Worm (Caenorhabditis elegans) whole organism, L2 larva: ENCODE results near the gene josd-1.

ENCODE experiments used
- R02D3.7 ChIP-seq: fragments of 150-350 bp; optimal IDR thresholded peaks from 2 replicates; lab custom pipeline; 2014; ENCODE audit warnings: missing biosample characterization, missing genetic modification characterization
- blmp-1 ChIP-seq: sonication (generic microtip); optimal IDR thresholded peaks from 2 replicates; lab custom pipeline; 2017; ENCODE audit warnings: missing genetic modification characterization, mild to moderate bottlenecking, missing compliant biosample characterization, antibody characterized with exemption, moderate library complexity; ENCODE audit not compliant: insufficient read depth
- ceh-82 ChIP-seq: fragments of 150-350 bp; optimal IDR thresholded peaks from 2 replicates; lab custom pipeline; 2014; ENCODE audit warnings: missing biosample characterization, missing genetic modification characterization
- fos-1 ChIP-seq: fragments of 150-350 bp; optimal IDR thresholded peaks from 2 replicates; lab custom pipeline; 2014; ENCODE audit warnings: missing biosample characterization, missing genetic modification characterization
- mab-5 ChIP-seq: fragments of 150-350 bp; optimal IDR thresholded peaks from 2 replicates; lab custom pipeline; 2014; ENCODE audit warnings: missing biosample characterization, missing genetic modification characterization
- mdl-1 ChIP-seq, 2 experiments: fragments of 150-350 bp in 1 of 2; sonication (generic microtip) in 1 of 2; optimal IDR thresholded peaks; 2 replicates each; lab custom pipeline; 2017; ENCODE audit warnings: missing biosample characterization in 2 of 2, missing genetic modification characterization in 2 of 2
- nhr-12 ChIP-seq: fragments of 150-350 bp; optimal IDR thresholded peaks from 2 replicates; lab custom pipeline; 2014; ENCODE audit warnings: missing biosample characterization, missing genetic modification characterization
- sma-9 ChIP-seq, 2 experiments: fragments of 150-350 bp in 1 of 2; sonication (generic microtip) in 1 of 2; optimal IDR thresholded peaks; 2 replicates each; lab custom pipeline; 2014 to 2016; ENCODE audit warnings: missing genetic modification characterization in 2 of 2, mild to moderate bottlenecking in 1 of 2, missing biosample characterization in 1 of 2, missing compliant biosample characterization in 1 of 2, missing genetic modification reagents in 1 of 2, moderate library complexity in 1 of 2
- snpc-4 ChIP-seq: fragments of 150-350 bp; optimal IDR thresholded peaks from 2 replicates; lab custom pipeline; 2014; ENCODE audit warnings: missing biosample characterization, missing genetic modification characterization

- no peak for TF ChIP-seq sma-9 (GFP tag; optimal IDR thresholded peaks at IDR 0.05; lab: Kevin White, UChicago)
- no peak for TF ChIP-seq sma-9 (tag; optimal IDR thresholded peaks at IDR 0.05; lab: Kevin White, UChicago)
- TF ChIP-seq mdl-1 (tag; optimal IDR thresholded peaks at IDR 0.05; lab: Kevin White, UChicago) = no peak
- TF ChIP-seq snpc-4 (tag; lab: Kevin White, UChicago) = no peak
- no peak for TF ChIP-seq ceh-82
- no peak for TF ChIP-seq nhr-12 (tag; lab: Kevin White, UChicago)
- no peak for TF ChIP-seq mab-5 (tag; lab: Kevin White, UChicago)
- no peak for TF ChIP-seq fos-1 (tag; lab: Kevin White, UChicago)
- TF ChIP-seq blmp-1 (tag; lab: Kevin White, UChicago) = no peak
- TF ChIP-seq R02D3.7 (tag; lab: Kevin White, UChicago) = no peak
Measured at ce11 chrIII:2864669-2865068, 28.2 kb downstream of the josd-1 start.
